Fruit fly (Drosophila melanogaster): ENCODE measurements around the gene Mpcp2.
A peak's percentile ranks its signal among the peaks of the same experiment; 100 is the strongest.

Gene Mpcp2

DNA sequence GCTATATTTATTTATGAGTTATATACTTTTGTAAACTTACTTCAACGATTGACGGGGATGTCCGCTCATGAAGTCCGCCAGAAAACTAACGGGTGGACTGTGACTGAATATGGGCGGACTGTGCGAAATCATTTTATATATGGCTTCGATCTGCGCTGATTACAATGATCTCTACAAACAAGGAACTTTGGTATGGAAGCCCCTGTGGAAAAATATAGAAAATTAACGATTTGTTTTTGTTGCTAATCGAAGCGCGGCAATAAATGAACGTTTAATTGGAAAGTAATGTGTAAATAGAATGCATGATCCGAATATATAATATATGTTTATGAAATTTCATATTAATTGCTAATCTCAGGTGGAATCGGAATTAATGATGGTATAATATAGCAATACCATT is 12.5 kb downstream of the Mpcp2 start:
- TF ChIP-seq tj (GFP tag; optimal IDR thresholded peaks at IDR 0.05), result no peak
- peak; percentile 12 for TF ChIP-seq CG33017 (tag; optimal IDR thresholded peaks at IDR 0.05)

DNA sequence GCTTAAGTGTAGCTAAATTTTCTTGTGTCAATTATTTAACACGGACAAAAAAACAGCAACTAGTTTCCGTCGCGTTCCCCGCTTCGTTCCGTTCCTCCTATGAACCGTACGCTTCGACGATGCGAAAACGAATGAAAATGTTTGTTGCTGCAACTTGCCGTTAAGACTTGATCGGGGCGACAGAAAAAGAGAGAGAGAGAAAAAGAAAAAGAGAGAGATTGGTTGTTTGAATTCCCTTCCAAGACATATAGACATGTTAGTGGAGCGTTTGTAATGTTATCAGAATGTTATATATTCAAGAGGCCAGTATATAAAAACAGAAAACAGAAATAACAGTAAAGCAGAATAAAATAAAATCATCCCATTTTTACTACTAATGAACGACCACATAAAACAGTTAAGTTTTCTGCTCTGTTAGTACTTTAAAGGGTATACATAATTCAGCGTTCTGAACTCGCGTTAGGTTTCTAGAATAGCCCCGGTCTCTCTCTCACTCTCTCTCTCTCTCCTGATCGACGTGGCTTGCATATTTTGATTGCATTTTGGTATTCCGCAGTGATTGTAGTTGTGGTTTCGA is 13.5 kb downstream of the Mpcp2 start, which contains the start of gene Gbs-70E:
Gene Gbs-70E, minus strand, starts transcription at position 137 of the 577 bp plus-strand sequence.
- TF ChIP-seq bab1 (GFP tag; optimal IDR thresholded peaks at IDR 0.05) (peak; percentile 98), CG7045 (GFP tag; optimal IDR thresholded peaks at IDR 0.05) (peak; percentile 84), CG7101 (tag; optimal IDR thresholded peaks at IDR 0.05) (peak; percentile 94), Hr96 (GFP tag; optimal IDR thresholded peaks at IDR 0.05) (peak; percentile 90), Mnt (GFP tag; optimal IDR thresholded peaks at IDR 0.05) (peak; percentile 81), CG12768 (GFP tag; optimal IDR thresholded peaks at IDR 0.05) (peak; percentile 90), kay (GFP tag; ENCODE audit: borderline replicate concordance) (peak; percentile 43), CG1620 (GFP tag; optimal IDR thresholded peaks at IDR 0.05) (peak; percentile 86), CG14711 (tag; optimal IDR thresholded peaks at IDR 0.05) (peak; percentile 80), Clk (GFP tag; optimal IDR thresholded peaks at IDR 0.05) (peak; percentile 44), CG33017 (tag; optimal IDR thresholded peaks at IDR 0.05) (peak; percentile 93), pad (GFP tag; optimal IDR thresholded peaks at IDR 0.05) (peak; percentile 83), Crg-1 (GFP tag; optimal IDR thresholded peaks at IDR 0.05) (peak; percentile 84), cic (GFP tag; optimal IDR thresholded peaks at IDR 0.05) (peak; percentile 88), cnc (optimal IDR thresholded peaks at IDR 0.05) (no peak), CG11617 (GFP tag; optimal IDR thresholded peaks at IDR 0.05) (peak; percentile 96), ovo (GFP tag; optimal IDR thresholded peaks at IDR 0.05) (peak; percentile 90), tj (GFP tag; optimal IDR thresholded peaks at IDR 0.05) (peak; percentile 80), CG5204 (GFP tag; optimal IDR thresholded peaks at IDR 0.05) (peak; percentile 88), toe (GFP tag; optimal IDR thresholded peaks at IDR 0.05) (peak; percentile 86)

DNA sequence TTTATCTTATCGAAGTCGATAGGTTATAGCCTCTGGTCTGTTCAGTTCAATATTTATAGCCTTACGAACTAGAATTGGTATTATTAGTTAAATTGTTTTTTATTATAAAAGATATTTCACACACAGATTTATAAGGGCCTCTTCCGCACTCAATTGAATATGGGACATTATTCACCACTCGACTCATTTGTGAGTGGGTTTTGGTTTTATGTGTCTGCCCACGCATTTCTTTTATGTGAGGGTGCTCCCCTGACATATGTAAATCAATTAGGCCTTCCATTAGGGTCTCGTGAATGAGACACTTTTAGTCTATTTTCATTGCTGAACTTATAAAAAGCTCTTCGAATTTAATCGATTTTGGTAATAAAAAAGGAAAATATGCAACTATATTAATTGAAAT is 14.2 kb downstream of the Mpcp2 start:
- TF ChIP-seq tj (GFP tag; optimal IDR thresholded peaks at IDR 0.05), result no peak
- TF ChIP-seq Crg-1 (GFP tag; optimal IDR thresholded peaks at IDR 0.05), result no peak
- TF ChIP-seq kay (GFP tag; ENCODE audit: borderline replicate concordance), result peak; percentile 41

DNA sequence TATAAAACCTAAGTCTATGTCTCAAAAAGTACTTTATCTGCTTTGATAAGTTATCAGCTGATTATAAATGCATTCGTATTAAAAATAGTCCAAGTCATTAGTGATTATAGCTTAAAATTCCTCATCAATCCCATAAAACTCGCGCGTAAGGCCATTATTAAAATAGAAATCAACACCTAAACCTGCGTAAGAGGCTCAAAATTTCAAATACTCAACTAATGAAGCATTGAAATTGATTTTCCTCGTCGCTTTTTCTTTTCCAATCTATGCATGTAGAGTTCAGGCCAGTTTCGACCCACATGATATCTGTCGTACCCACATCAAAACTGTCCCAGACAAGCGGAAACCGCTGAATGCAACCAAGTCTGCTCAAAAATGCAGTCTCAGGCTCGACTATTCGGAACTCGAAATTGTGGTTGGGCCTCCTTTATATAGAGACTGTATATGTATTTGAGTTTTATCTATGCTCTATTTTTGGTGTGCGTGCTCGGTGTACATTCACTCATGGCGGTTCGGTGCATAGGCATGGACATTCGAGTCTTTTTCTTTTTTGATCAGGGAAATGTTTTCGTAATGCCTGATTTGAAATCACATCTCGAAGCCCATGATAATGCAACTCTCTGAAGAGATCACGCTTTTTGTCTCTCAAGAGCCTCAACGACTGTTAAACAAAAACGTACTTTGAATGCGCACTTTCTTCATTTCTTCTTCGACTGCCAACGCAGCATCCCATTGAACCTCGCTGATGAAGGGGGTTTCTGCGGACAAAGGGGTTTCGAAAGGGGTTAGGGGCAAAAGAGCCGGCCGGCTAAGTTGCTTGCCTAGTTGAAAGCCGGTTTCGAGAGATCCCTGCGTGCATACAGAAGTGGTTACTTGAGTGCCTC is 14.8 kb downstream of the Mpcp2 start:
- no peak for TF ChIP-seq Crg-1 (GFP tag; optimal IDR thresholded peaks at IDR 0.05)
- TF ChIP-seq CG12768 (GFP tag; optimal IDR thresholded peaks at IDR 0.05), result no peak
- no peak for TF ChIP-seq pad (GFP tag; optimal IDR thresholded peaks at IDR 0.05)
- TF ChIP-seq Hr96 (GFP tag; optimal IDR thresholded peaks at IDR 0.05), result no peak
- TF ChIP-seq CG33017 (tag; optimal IDR thresholded peaks at IDR 0.05), result no peak
- TF ChIP-seq kay (GFP tag; ENCODE audit: borderline replicate concordance), result no peak
- no peak for TF ChIP-seq CG14711 (tag; optimal IDR thresholded peaks at IDR 0.05)
- no peak for TF ChIP-seq CG7045 (GFP tag; optimal IDR thresholded peaks at IDR 0.05)
- TF ChIP-seq CG7101 (tag; optimal IDR thresholded peaks at IDR 0.05), result no peak
- no peak for TF ChIP-seq Clk (GFP tag; optimal IDR thresholded peaks at IDR 0.05)
- no peak for TF ChIP-seq cnc (optimal IDR thresholded peaks at IDR 0.05)

DNA sequence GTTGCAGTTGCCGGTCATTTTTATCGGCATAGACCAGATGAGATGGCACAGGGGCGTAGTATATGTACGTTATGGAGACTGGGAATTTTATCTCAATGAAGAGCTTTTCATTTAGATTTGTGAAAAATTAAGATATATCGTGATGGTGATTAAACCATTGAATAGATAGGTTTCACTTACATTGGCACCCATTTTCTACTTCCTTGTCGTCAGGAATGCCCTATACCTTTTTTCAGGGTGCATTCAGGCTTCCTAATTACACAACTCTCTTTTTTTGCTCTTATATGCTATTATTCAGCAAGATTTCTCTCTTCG is 15.4 kb downstream of the Mpcp2 start:
- no peak for TF ChIP-seq Clk (GFP tag; optimal IDR thresholded peaks at IDR 0.05)
- no peak for TF ChIP-seq CG12768 (GFP tag; optimal IDR thresholded peaks at IDR 0.05)
- TF ChIP-seq CG7045 (GFP tag; optimal IDR thresholded peaks at IDR 0.05), result no peak
- TF ChIP-seq bab1 (GFP tag; optimal IDR thresholded peaks at IDR 0.05), result no peak
- TF ChIP-seq CG11617 (GFP tag; optimal IDR thresholded peaks at IDR 0.05), result no peak
- no peak for TF ChIP-seq Hr96 (GFP tag; optimal IDR thresholded peaks at IDR 0.05)
- TF ChIP-seq CG14711 (tag; optimal IDR thresholded peaks at IDR 0.05), result no peak
- TF ChIP-seq CG1620 (GFP tag; optimal IDR thresholded peaks at IDR 0.05), result no peak
- TF ChIP-seq tj (GFP tag; optimal IDR thresholded peaks at IDR 0.05), result no peak
- TF ChIP-seq CG33017 (tag; optimal IDR thresholded peaks at IDR 0.05), result no peak
- no peak for TF ChIP-seq cic (GFP tag; optimal IDR thresholded peaks at IDR 0.05)
- TF ChIP-seq toe (GFP tag; optimal IDR thresholded peaks at IDR 0.05), result no peak

DNA sequence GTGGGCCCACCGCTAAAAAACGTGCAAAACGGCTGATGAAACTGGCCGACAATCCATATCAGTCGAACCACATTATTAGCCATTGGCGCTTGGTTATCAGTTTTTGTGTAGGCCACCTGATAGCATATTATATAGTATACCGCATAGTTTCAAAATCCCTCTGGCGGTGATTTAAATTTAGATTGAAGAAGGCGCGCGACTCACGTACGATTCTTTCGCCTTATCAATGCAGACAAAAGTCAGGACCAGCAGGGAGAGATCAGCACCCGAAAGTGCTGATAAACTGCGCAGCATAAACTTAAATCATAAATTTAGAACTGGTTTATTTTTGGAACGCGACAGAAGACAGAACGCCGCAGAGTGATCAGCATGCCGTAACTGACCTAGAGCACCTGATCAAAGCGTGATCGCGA is 16.4 kb downstream of the Mpcp2 start:
- no peak for TF ChIP-seq toe (GFP tag; optimal IDR thresholded peaks at IDR 0.05)
- TF ChIP-seq Crg-1 (GFP tag; optimal IDR thresholded peaks at IDR 0.05), result no peak
- no peak for TF ChIP-seq CG7045 (GFP tag; optimal IDR thresholded peaks at IDR 0.05)
- TF ChIP-seq CG12768 (GFP tag; optimal IDR thresholded peaks at IDR 0.05), result no peak
- TF ChIP-seq pad (GFP tag; optimal IDR thresholded peaks at IDR 0.05), result no peak
- TF ChIP-seq Clk (GFP tag; optimal IDR thresholded peaks at IDR 0.05), result no peak
- TF ChIP-seq CG5204 (GFP tag; optimal IDR thresholded peaks at IDR 0.05), result no peak
- no peak for TF ChIP-seq CG7101 (tag; optimal IDR thresholded peaks at IDR 0.05)
- TF ChIP-seq tj (GFP tag; optimal IDR thresholded peaks at IDR 0.05), result no peak
- TF ChIP-seq kay (GFP tag; ENCODE audit: borderline replicate concordance), result no peak

DNA sequence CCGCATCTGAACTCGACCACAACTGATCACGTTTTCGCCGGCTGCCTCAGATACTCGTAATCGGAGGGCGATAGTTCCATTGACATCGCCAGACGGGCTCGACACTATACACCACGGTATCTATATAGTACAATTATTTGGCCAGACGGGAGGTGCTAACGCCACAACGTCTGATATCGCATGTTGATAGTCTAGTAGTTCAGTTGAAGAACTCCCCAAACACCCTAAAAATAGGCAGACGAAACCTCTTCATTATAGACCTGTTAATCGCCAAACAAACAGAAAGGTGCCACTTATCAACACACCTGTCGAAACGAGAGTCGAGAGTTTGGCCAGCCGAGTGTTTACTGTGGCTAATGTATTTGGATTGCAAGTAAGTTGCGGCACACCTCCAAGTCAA is 17.6 kb downstream of the Mpcp2 start:
- TF ChIP-seq Crg-1 (GFP tag; optimal IDR thresholded peaks at IDR 0.05), result peak; percentile 59
- TF ChIP-seq toe (GFP tag; optimal IDR thresholded peaks at IDR 0.05), result no peak
- TF ChIP-seq CG5204 (GFP tag; optimal IDR thresholded peaks at IDR 0.05), result no peak
- TF ChIP-seq CG14711 (tag; optimal IDR thresholded peaks at IDR 0.05), result peak; percentile 17
- TF ChIP-seq CG1620 (GFP tag; optimal IDR thresholded peaks at IDR 0.05), result no peak
- peak; percentile 12 for TF ChIP-seq tj (GFP tag; optimal IDR thresholded peaks at IDR 0.05)
- no peak for TF ChIP-seq Clk (GFP tag; optimal IDR thresholded peaks at IDR 0.05)
- TF ChIP-seq Mnt (GFP tag; optimal IDR thresholded peaks at IDR 0.05), result peak; percentile 48
- no peak for TF ChIP-seq CG12768 (GFP tag; optimal IDR thresholded peaks at IDR 0.05)
- peak; percentile 86 for TF ChIP-seq cic (GFP tag; optimal IDR thresholded peaks at IDR 0.05)
- peak; percentile 18 for TF ChIP-seq CG7101 (tag; optimal IDR thresholded peaks at IDR 0.05)
- TF ChIP-seq cnc (optimal IDR thresholded peaks at IDR 0.05), result no peak
- no peak for TF ChIP-seq ovo (GFP tag; optimal IDR thresholded peaks at IDR 0.05)
- peak; percentile 3 for TF ChIP-seq bab1 (GFP tag; optimal IDR thresholded peaks at IDR 0.05)
- no peak for TF ChIP-seq CG33017 (tag; optimal IDR thresholded peaks at IDR 0.05)
- TF ChIP-seq CG7045 (GFP tag; optimal IDR thresholded peaks at IDR 0.05), result peak; percentile 27
- TF ChIP-seq CG11617 (GFP tag; optimal IDR thresholded peaks at IDR 0.05), result peak; percentile 0
- peak; percentile 26 for TF ChIP-seq Hr96 (GFP tag; optimal IDR thresholded peaks at IDR 0.05)
- no peak for TF ChIP-seq pad (GFP tag; optimal IDR thresholded peaks at IDR 0.05)
- no peak for TF ChIP-seq kay (GFP tag; ENCODE audit: borderline replicate concordance)

All from whole organism, adult.